Fruit fly (Drosophila melanogaster): ENCODE data around the gene Sfp70A4.

The Sfp70A4 gene

dm6 chr3L:13295675-13296074, 985 bp downstream of the Sfp70A4 start:
- TF ChIP-seq CG31627 (GFP tag; optimal IDR thresholded peaks at IDR 0.05), result no peak
- TF ChIP-seq CG32006 (GFP tag; optimal IDR thresholded peaks at IDR 0.05), result no peak
- no peak for TF ChIP-seq salr (GFP tag; optimal IDR thresholded peaks at IDR 0.05)
- no peak for TF ChIP-seq CG7368 (GFP tag; optimal IDR thresholded peaks at IDR 0.05)
- no peak for TF ChIP-seq spab (GFP tag; optimal IDR thresholded peaks at IDR 0.05)
- no peak for TF ChIP-seq fd59A (GFP tag; optimal IDR thresholded peaks at IDR 0.05)
- TF ChIP-seq CG11762 (GFP tag; optimal IDR thresholded peaks at IDR 0.05; ENCODE audit: insufficient read depth), result no peak
- no peak for TF ChIP-seq Hr39 (GFP tag; optimal IDR thresholded peaks at IDR 0.05)
- no peak for TF ChIP-seq CG8319 (GFP tag; optimal IDR thresholded peaks at IDR 0.05)
- no peak for TF ChIP-seq CG11902 (GFP tag; optimal IDR thresholded peaks at IDR 0.05)
- no peak for TF ChIP-seq CG6276 (GFP tag; optimal IDR thresholded peaks at IDR 0.05)
- 0 out of 3 replicates have a peak, but pooled peaks have one; percentile 19 for TF ChIP-seq CG6163 (GFP tag; IDR thresholded peaks at IDR 0.05)
- TF ChIP-seq fkh (GFP tag; optimal IDR thresholded peaks at IDR 0.05), result no peak
- TF ChIP-seq cyc (GFP tag; optimal IDR thresholded peaks at IDR 0.05), result no peak
- no peak for TF ChIP-seq CG10669 (GFP tag; optimal IDR thresholded peaks at IDR 0.05)
- peak; percentile 2 for TF ChIP-seq Hr4 (GFP tag; optimal IDR thresholded peaks at IDR 0.05)
- no peak for TF ChIP-seq CG10631 (GFP tag; optimal IDR thresholded peaks at IDR 0.05)

DNA sequence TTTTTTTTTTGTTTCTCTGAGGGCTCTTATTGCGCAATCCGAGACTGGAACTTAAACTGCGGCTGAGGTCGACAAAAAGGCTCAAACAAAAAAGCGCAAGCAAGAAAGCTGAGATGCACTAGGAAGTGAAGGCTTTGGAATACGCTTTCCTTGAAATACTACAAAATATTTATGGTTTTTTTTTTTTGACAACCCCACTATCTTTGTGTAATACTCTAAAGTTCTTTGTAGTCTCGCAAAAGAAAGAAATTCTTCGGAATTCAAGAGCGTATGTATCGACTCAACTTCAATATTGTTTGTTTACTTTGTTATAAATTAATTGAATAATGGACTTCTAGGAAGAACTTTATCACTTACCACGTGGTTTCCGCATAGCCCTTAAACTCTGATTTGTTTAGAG, 8.5 kb downstream of the Sfp70A4 start:
- TF ChIP-seq eg (GFP tag; IDR thresholded peaks at IDR 0.05) (no peak), esn (GFP tag; optimal IDR thresholded peaks at IDR 0.05) (no peak), Ets96B (tag; optimal IDR thresholded peaks at IDR 0.05) (peak; percentile 35), Lpt (GFP tag; optimal IDR thresholded peaks at IDR 0.05) (no peak), pdm3 (GFP tag; optimal IDR thresholded peaks at IDR 0.05) (peak; percentile 28), CG6792 (GFP tag; optimal IDR thresholded peaks at IDR 0.05) (peak; percentile 37), CG6163 (GFP tag; IDR thresholded peaks at IDR 0.05) (no peak), CG32006 (GFP tag; optimal IDR thresholded peaks at IDR 0.05) (no peak), CG3919 (GFP tag; optimal IDR thresholded peaks at IDR 0.05) (no peak), Hr38 (GFP tag; optimal IDR thresholded peaks at IDR 0.05) (no peak), CG11902 (GFP tag; optimal IDR thresholded peaks at IDR 0.05) (no peak), Sox102F (GFP tag; optimal IDR thresholded peaks at IDR 0.05) (no peak), Hr4 (GFP tag; optimal IDR thresholded peaks at IDR 0.05) (no peak), dsx (GFP tag; optimal IDR thresholded peaks at IDR 0.05; ENCODE audit: poor library complexity, severe bottlenecking) (no peak), Sox14 (GFP tag; optimal IDR thresholded peaks at IDR 0.05) (peak; percentile 44), Blimp-1 (GFP tag; optimal IDR thresholded peaks at IDR 0.05) (no peak), ss (GFP tag; optimal IDR thresholded peaks at IDR 0.05) (peak; percentile 11 to 47), fd59A (GFP tag; optimal IDR thresholded peaks at IDR 0.05) (peak; percentile 62), CG31627 (GFP tag; optimal IDR thresholded peaks at IDR 0.05) (no peak), Sox15 (GFP tag; optimal IDR thresholded peaks at IDR 0.05) (no peak), CG11294 (GFP tag; IDR thresholded peaks at IDR 0.05) (no peak), CG11762 (GFP tag; optimal IDR thresholded peaks at IDR 0.05; ENCODE audit: insufficient read depth) (no peak), CG15336 (GFP tag; IDR thresholded peaks at IDR 0.05) (no peak), Smox (GFP tag; optimal IDR thresholded peaks at IDR 0.05) (no peak), Hr39 (GFP tag; optimal IDR thresholded peaks at IDR 0.05) (no peak), CG34406 (GFP tag; optimal IDR thresholded peaks at IDR 0.05) (peak; percentile 8), Eip78C (GFP tag) (peak; percentile 86), Ets21C (GFP tag; optimal IDR thresholded peaks at IDR 0.05) (no peak), svp (GFP tag) (peak; percentile 57), salr (GFP tag; optimal IDR thresholded peaks at IDR 0.05) (no peak), CG1621 (tag; optimal IDR thresholded peaks at IDR 0.05) (peak; percentile 10), vri (GFP tag; optimal IDR thresholded peaks at IDR 0.05) (no peak), CG7368 (GFP tag; optimal IDR thresholded peaks at IDR 0.05) (no peak), Eip93F (GFP tag; optimal IDR thresholded peaks at IDR 0.05) (no peak), CG6808 (GFP tag; optimal IDR thresholded peaks at IDR 0.05) (peak; percentile 37), net (GFP tag; optimal IDR thresholded peaks at IDR 0.05) (no peak), CG8632 (GFP tag; optimal IDR thresholded peaks at IDR 0.05) (peak; percentile 14), acj6 (GFP tag; optimal IDR thresholded peaks at IDR 0.05) (peak; percentile 35), fd85E (GFP tag; optimal IDR thresholded peaks at IDR 0.05) (no peak), CG9139 (GFP tag; optimal IDR thresholded peaks at IDR 0.05) (no peak), CG10669 (GFP tag; optimal IDR thresholded peaks at IDR 0.05) (no peak), fkh (GFP tag; optimal IDR thresholded peaks at IDR 0.05) (no peak), Gug (GFP tag; IDR thresholded peaks at IDR 0.05) (no peak), cyc (GFP tag; optimal IDR thresholded peaks at IDR 0.05) (no peak), spab (GFP tag; optimal IDR thresholded peaks at IDR 0.05) (peak; percentile 45)

All from whole organism, prepupa.